Worm (Caenorhabditis elegans): ENCODE results near the gene alp-1.

alp-1 gene

DNA sequence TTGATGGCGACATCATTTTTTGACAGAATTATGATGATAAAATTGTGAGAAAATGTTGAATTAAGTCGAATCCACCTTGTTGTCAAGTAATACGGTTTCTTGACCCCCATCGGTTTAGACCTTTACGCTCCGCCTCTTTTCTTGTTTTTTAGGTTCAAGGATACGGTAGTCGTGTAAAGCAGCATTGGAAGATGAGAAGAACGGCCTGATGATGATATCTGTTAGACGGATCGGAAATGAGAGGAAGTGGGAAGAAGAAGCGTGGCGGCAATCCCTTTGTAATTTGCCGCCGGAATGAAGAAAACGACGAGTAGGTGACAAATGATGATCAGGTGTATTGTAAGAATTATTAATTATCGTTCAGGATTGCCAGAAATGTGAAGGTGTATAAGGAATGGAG, 27.5 kb downstream of the alp-1 start, which contains the start of gene npax-4:
Gene npax-4, minus strand, starts transcription at position 101 of the 400 bp plus-strand sequence.
- TF ChIP-seq Y95B8A.8 (GFP tag; IDR thresholded peaks at IDR 0.05): no peak
- no peak for TF ChIP-seq zim-3 (tag; optimal IDR thresholded peaks at IDR 0.05)
- TF ChIP-seq rpc-1 (optimal IDR thresholded peaks at IDR 0.05): no peak
- TF ChIP-seq rpc-1 (tag; optimal IDR thresholded peaks at IDR 0.05): no peak
- no peak for TF ChIP-seq C06A6.2 (GFP tag; conservative IDR thresholded peaks at IDR 0.05)

DNA sequence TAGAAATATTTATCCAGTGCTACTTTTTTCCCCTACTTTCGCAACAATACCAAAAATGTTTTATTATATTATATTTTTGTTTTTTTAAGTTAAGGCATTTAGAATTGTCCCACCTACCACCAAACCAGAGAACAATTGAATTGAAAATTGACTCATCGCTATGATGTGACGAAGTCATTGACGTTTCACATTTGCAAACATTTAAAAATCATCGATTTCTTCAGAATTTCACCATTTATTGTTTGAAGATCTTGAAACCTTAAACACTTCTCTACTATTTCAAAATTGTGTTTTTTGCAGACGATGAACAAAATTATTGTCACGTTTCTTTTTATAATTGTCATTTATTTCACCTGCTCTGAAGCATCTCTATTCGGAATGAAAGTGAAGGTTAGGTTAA, 28.9 kb downstream of the alp-1 start, which contains the start of gene C09G9.8:
Gene C09G9.8, plus strand, starts transcription at position 301 of the 400 bp plus-strand sequence.
- TF ChIP-seq F39B2.1 (GFP tag; IDR thresholded peaks at IDR 0.05): no peak
- TF ChIP-seq unc-62 (GFP tag; optimal IDR thresholded peaks at IDR 0.05): no peak
- TF ChIP-seq pbrm-1 (GFP tag; IDR thresholded peaks at IDR 0.05): no peak
- TF ChIP-seq tbx-9 (tag; optimal IDR thresholded peaks at IDR 0.05; ENCODE audit: borderline replicate concordance): no peak
- TF ChIP-seq K11D2.4 (GFP tag; IDR thresholded peaks at IDR 0.05): no peak

DNA sequence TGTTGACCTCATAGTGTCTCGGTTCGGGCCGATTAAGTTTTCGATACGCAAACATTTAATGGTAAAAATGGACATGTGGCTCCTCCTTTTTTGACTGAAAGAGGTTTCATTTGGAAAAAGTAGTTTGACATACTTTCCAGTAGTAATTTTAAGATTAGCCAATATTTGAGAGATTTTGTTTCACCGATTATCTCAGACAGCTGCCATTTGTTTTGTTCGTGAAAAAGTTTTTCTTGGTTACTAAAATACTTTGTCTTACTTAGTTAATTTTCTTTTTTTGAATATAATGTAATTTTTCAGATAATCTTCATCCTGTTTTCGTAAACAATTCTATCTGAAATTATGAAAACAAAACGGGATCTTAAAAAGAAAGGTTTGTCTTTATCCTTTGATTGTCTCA, 33.9 kb downstream of the alp-1 start, which contains the start of gene C09G9.5:
Gene C09G9.5, plus strand, starts transcription at position 301 of the 400 bp plus-strand sequence.
- no peak for TF ChIP-seq F57C9.4 (tag; optimal IDR thresholded peaks at IDR 0.05)
- no peak for TF ChIP-seq nfya-1 (tag; optimal IDR thresholded peaks at IDR 0.05; ENCODE audit: borderline replicate concordance, insufficient read depth)
- TF ChIP-seq mel-28 (tag; optimal IDR thresholded peaks at IDR 0.05; ENCODE audit: borderline replicate concordance): no peak

DNA sequence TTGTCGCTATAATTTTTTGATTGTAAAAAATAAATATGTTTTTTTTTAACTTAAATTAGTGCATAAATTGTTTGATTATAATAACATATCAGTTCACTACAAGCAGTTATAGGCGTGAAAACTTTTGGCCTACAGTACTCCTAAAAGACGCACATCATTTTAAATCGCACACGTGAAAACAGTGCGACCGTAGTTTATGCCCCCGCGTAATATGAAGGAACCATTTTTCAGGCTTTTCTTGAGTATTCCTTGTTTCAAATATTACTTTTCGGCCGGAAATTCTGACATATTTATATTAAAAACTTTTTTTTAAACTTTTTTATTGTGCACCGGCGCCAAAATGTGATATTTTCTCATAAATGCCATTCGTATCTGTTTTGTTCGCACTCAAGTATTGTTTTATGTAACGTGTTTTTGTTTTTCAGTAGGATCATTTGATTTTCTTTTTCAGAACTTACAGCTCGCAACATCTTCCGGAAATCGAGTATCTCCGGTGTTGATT, 36.3 kb downstream of the alp-1 start, which contains the start of gene oma-1:
Gene oma-1, plus strand, starts transcription at position 452 of the 502 bp plus-strand sequence.
- TF ChIP-seq D2030.7 (GFP tag; IDR thresholded peaks at IDR 0.05): peak; percentile 88
- peak; percentile 36; the same call in 1 of the 2 replicates for TF ChIP-seq B0019.2 (GFP tag; conservative IDR thresholded peaks at IDR 0.05)
- 0 out of 2 replicates have a peak, but pooled peaks have one; percentile 41 for TF ChIP-seq Y95B8A.8 (GFP tag; IDR thresholded peaks at IDR 0.05)
- TF ChIP-seq zim-3 (tag; optimal IDR thresholded peaks at IDR 0.05): no peak
- TF ChIP-seq Y79H2A.3 (GFP tag; conservative IDR thresholded peaks at IDR 0.05): no peak
- 0 out of 2 replicates have a peak, but pooled peaks have one; percentile 14 for TF ChIP-seq C17E4.6 (GFP tag; IDR thresholded peaks at IDR 0.05)
- TF ChIP-seq Y56A3A.18 (GFP tag; IDR thresholded peaks at IDR 0.05): no peak
- 0 out of 2 replicates have a peak, but pooled peaks have one; percentile 13 for TF ChIP-seq ceh-100 (GFP tag; IDR thresholded peaks at IDR 0.05)
- TF ChIP-seq madf-3 (GFP tag; IDR thresholded peaks at IDR 0.05): no peak; the same call in 1 of the 2 replicates
- TF ChIP-seq dpl-1 (GFP tag; optimal IDR thresholded peaks at IDR 0.05): peak; percentile 83
- no peak for TF ChIP-seq Y53F4B.3 (GFP tag; IDR thresholded peaks at IDR 0.05)
- peak; percentile 95 for TF ChIP-seq xnd-1 (tag; optimal IDR thresholded peaks at IDR 0.05)
- no peak for TF ChIP-seq ama-1 (optimal IDR thresholded peaks at IDR 0.05)
- no peak for TF ChIP-seq ama-1 (GFP tag; optimal IDR thresholded peaks at IDR 0.05)
- TF ChIP-seq ztf-6 (GFP tag; IDR thresholded peaks at IDR 0.05): no peak
- TF ChIP-seq bed-1 (GFP tag; IDR thresholded peaks at IDR 0.05): no peak
- TF ChIP-seq ekl-4 (GFP tag; IDR thresholded peaks at IDR 0.05): no peak
- no peak for TF ChIP-seq nhr-120 (GFP tag; IDR thresholded peaks at IDR 0.05)
- TF ChIP-seq tlf-1 (GFP tag; optimal IDR thresholded peaks at IDR 0.05): peak; percentile 78
- peak; percentile 91 for TF ChIP-seq ceh-91 (GFP tag; IDR thresholded peaks at IDR 0.05)
- TF ChIP-seq athp-1 (tag; optimal IDR thresholded peaks at IDR 0.05): no peak
- TF ChIP-seq dox-1 (GFP tag; IDR thresholded peaks at IDR 0.05): no peak
- no peak for TF ChIP-seq snpc-4 (GFP tag; optimal IDR thresholded peaks at IDR 0.05)
- peak in 2 of 4 experiments; percentile 10 to 36 for TF ChIP-seq snpc-4 (tag; optimal IDR thresholded peaks at IDR 0.05)
- TF ChIP-seq akir-1 (GFP tag; optimal IDR thresholded peaks at IDR 0.05): no peak
- peak; percentile 65; the same call in 1 of the 2 replicates for TF ChIP-seq rcor-1 (GFP tag; IDR thresholded peaks at IDR 0.05)
- TF ChIP-seq aptf-3 (GFP tag; IDR thresholded peaks at IDR 0.05): no peak
- TF ChIP-seq ztf-18 (tag; optimal IDR thresholded peaks at IDR 0.05): peak; percentile 49
- no peak for TF ChIP-seq nhr-179 (tag; optimal IDR thresholded peaks at IDR 0.05)
- peak; percentile 44 for TF ChIP-seq unc-130 (GFP tag; optimal IDR thresholded peaks at IDR 0.05)
- TF ChIP-seq zfh-2 (GFP tag; conservative IDR thresholded peaks at IDR 0.05): no peak
- TF ChIP-seq ceh-27 (GFP tag; optimal IDR thresholded peaks at IDR 0.05): no peak
- peak; percentile 95 for TF ChIP-seq F33H1.4 (GFP tag; IDR thresholded peaks at IDR 0.05)

Data from whole organism, young adult.